Worm (Caenorhabditis elegans): Measurements from ENCODE around the gene Y82E9BR.3.

The Y82E9BR.3 gene

DNA sequence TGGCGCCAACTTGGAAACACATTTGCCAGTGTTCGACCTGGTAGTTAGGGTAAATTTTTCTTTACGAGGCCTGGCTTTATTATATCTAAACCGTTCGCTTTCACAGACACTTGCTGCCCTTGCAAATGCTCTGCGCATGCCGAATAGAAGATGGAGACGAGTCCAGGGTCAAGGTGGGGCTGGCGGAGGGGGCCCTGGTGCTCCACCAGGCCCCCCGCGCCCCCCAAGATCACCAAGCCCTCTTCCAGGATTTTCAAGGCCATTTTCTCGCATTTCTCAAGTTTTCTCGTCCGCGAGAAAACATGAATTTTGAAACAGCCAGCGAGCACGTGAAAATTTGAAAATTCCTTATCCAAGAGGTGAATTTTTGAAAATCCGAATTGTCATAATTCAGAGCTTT is 20.6 kb downstream of the Y82E9BR.3 start:
- TF ChIP-seq unc-62 (GFP tag; optimal IDR thresholded peaks at IDR 0.05): no peak

DNA sequence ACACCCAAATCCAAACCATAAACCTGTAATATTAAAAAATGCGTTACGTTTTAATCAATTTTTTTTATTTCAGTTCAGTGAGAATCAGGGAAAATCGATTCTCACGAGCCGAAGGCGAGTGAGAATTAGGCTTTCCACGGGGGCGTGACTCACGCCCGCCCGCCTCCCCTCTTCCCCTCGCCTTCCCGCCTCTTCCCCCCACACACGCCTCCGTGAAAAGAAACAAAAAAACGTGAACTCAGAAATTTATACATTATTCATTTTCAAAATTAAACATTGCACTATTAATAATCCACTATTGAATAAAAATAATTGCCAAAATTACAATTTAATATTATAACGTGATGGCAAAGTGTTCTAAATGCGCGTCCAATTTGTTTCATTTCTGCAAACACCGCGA is 27.8 kb downstream of the Y82E9BR.3 start:
- no peak for TF ChIP-seq unc-62 (GFP tag; optimal IDR thresholded peaks at IDR 0.05)

ce11 chrIII:1455674-1456073 is 36.7 kb downstream of the Y82E9BR.3 start, which contains the start of gene Y82E9BR.17:
Gene Y82E9BR.17 (minus strand): TSS chrIII:1455774.
- no peak for TF ChIP-seq unc-62 (GFP tag; optimal IDR thresholded peaks at IDR 0.05)

ce11 chrIII:1456859-1457258 is 37.9 kb downstream of the Y82E9BR.3 start:
- no peak for TF ChIP-seq unc-62 (GFP tag; optimal IDR thresholded peaks at IDR 0.05)

DNA sequence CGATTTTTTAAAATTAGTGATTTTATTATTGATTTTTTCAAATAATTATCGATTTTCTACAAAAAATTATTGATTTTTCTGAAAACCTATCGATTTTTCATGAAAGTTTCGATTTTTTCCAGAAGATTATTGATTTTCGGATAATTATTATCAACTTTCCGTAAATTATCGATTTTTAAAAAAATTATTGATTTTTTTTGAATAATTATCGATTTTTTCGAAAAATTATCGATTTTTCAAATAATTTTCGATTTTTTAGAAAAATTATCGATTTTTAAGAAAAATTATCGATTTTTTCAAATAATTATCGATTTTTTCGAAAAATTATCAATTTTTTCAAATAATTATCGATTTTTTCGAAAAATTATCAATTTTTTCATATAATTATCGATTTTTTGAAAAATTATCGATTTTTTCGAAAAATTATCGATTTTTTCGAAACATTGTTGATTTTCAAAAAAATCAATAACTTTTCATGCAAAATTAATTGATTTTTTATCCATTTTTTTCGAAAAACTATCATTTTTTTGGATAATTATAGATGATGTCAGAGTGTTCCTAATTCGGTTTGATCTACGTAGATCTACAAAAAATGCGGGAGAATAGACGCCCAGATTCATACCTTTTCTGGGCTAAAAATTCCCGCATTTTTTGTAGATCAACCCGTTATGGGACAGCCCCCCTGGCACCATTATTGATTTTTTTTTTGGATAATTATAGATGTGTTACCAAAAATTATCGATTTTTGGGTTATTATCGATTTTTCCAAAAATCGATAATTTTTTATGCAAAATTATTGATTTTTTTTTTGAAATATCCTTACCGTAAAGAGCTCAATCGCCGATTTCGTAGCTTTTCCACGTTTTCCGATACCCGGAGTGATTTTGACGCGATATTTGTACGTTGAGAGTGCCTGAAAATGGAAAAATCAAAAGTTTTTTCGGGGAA is 49.6 kb downstream of the Y82E9BR.3 start:
- TF ChIP-seq unc-62 (GFP tag; optimal IDR thresholded peaks at IDR 0.05): no peak

Measured in whole organism, dauer.